Worm (Caenorhabditis elegans) whole organism, L4/young adult: Measurements from ENCODE around the gene srj-54.

Experiments
- W03F9.2 ChIP-seq: fragments of 150-350 bp; optimal IDR thresholded peaks from 2 replicates; lab custom pipeline; 2014; ENCODE audit warnings: missing biosample characterization, missing genetic modification characterization
- dao-5 ChIP-seq: sonication (generic microtip); optimal IDR thresholded peaks from 2 replicates; lab custom pipeline; 2016; ENCODE audit warnings: missing genotype, missing genetic modification characterization, moderate library complexity, missing compliant biosample characterization
- him-1 ChIP-seq: sonication (generic microtip); optimal IDR thresholded peaks from 2 replicates; lab custom pipeline; 2016; ENCODE audit warnings: missing genotype, missing genetic modification reagents, missing genetic modification characterization, missing compliant biosample characterization

srj-54 gene

DNA sequence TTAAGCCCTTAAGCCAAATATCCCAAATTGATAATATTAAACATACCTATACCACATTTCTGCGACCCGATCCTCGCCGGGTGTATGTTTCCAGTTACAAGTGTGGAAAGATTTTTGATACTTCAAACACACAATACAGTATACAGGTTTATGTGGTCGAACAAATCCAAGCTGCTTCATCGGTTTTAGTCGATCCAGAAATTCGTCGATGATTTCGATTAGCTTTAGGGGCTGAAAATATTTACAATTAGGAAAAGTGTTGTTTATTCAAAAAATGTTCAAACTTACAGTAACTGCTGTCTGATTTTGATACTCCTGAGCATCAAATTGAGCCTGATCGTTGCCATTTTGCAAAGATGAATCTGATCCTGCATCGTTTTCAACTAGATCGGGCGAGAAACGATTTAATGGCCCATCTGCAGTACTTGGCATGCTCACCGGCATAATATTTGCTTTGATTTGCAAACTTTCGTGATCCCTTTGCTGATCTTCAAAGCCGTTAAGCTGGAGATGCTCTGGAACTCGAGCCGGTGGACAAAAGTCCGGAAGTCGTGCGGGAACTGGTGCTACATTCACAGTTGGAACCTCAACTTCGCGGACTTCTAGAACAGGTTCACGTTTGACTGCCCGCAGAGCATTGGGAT lies 16.7 kb upstream of the srj-54 start:
- no peak for TF ChIP-seq dao-5
- TF ChIP-seq him-1 (tag; lab: Kevin White, UChicago): no peak
- no peak for TF ChIP-seq W03F9.2 (tag; lab: Kevin White, UChicago)

DNA sequence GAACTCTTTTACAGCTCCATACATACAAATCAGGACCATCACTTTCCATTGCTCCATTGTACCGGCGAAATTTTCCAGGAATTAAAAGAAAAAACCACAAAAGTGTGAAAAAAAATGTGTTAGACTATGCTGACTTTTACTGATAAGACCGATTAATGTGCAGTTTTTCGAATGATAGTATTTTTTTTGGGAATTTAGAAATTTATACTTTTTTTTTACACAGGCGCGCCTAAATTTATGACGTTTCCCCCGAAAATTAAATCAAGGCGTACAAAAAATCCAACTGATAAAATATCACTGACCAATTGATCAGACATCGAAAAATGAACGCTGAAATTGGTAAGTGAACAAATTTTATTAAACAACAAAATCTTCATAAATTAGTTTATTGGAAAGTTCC lies 15.8 kb upstream of the srj-54 start, which contains the start of gene folt-2:
folt-2 (minus strand) TSS at position 179 of the 400 bp plus-strand sequence.
- TF ChIP-seq dao-5 (no peak), W03F9.2 (tag; lab: Kevin White, UChicago) (no peak), him-1 (tag; lab: Kevin White, UChicago) (no peak)

DNA sequence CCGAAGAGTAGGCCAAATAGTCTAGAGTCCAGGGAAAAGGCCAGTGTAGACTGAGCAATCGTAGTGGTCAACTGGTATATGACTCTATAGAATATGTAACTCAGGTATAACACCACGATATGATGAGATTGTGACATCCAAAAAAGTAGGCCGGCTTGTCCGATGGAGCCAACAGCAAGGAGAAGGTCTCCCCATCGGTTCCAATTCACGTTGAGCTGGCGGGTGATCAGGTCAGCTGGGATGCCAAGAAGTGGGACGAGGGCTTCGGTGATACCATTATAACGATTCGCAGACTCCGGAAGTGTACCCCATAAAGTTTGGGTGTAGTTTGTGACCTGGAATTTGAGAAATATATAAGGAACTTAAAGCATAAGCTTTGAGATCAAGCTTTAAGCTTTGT lies 13.3 kb upstream of the srj-54 start:
- TF ChIP-seq dao-5: no peak
- TF ChIP-seq him-1 (tag; lab: Kevin White, UChicago): no peak
- no peak for TF ChIP-seq W03F9.2 (tag; lab: Kevin White, UChicago)

DNA sequence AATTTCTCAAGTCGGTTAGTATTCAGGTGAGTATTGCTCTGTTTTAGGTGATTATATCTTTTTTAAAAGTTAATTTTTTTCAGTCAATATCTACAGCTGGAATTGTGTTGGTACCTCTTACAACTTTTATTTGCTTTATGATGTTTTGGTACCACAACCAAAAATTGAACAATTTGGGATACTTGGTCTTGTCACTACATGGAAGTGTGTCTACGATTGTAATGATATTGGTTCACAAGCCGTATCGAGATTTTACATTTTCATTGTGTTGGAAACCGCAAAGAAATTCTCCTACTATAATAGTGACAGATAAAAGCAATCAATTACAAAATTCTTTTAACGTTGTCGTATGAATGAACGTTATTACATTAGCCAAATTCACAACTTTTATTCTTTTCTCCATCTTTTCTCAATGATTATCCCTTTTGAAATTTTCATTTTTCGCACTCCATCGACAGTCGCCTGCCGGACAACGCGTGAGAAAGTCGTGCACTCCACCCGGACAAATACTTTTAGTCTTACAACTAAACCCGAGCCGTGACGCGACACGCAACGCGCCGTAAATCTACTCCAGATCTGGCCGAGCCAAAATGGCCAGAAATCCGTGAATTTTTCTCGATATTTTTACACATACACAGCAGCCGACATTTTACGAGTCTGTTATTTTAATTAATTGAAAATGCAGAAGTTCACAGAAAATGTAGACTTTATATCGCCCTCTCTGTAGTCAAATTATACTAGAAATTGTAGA lies 12.3 kb upstream of the srj-54 start:
- TF ChIP-seq W03F9.2 (tag; lab: Kevin White, UChicago): no peak
- no peak for TF ChIP-seq dao-5
- TF ChIP-seq him-1 (tag; lab: Kevin White, UChicago): no peak

DNA sequence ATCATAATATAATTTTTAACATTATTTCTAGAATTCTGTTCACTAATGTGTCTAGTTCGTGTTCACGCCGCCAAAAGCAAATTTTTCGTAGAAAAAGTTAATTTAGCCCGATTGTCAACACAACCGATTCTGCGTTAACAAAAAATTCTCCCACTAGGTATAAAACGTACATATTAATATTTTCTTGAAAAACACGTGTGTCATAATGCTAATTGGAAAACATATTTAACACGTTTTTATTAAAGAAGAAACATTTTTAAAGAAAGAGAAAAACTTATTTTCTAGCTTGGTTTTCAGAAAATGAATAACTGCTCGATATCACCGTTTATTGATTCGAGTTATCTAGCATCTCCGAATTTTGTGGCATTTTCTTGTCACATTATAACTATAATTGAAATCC lies 10.5 kb upstream of the srj-54 start, which contains the start of gene srh-243:
srh-243 (plus strand) TSS at position 301 of the 400 bp plus-strand sequence.
- TF ChIP-seq W03F9.2 (tag; lab: Kevin White, UChicago) (no peak), dao-5 (no peak), him-1 (tag; lab: Kevin White, UChicago) (no peak)

DNA sequence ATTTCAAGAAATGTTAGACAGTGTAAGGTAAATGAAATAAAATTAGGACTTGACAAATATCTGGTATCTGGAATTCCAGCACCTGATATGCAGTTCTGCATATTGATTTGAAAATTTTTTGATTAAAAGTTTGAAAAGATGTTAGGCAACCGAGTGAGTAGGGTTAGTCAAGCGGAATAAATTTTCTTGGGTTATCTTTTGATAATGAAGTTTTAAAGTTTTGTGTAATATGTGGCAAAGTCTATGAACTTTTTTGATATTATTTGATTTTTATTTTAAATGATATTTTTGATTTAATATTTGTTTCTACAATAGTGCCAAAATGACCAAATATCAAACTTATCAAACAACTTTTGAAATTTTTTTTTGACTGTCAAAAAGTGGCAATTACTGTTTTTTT lies 9.9 kb upstream of the srj-54 start, which contains the start of gene srh-241:
srh-241 (minus strand) TSS at position 101 of the 400 bp plus-strand sequence.
- no peak for TF ChIP-seq him-1 (tag; lab: Kevin White, UChicago)
- no peak for TF ChIP-seq W03F9.2 (tag; lab: Kevin White, UChicago)
- no peak for TF ChIP-seq dao-5

DNA sequence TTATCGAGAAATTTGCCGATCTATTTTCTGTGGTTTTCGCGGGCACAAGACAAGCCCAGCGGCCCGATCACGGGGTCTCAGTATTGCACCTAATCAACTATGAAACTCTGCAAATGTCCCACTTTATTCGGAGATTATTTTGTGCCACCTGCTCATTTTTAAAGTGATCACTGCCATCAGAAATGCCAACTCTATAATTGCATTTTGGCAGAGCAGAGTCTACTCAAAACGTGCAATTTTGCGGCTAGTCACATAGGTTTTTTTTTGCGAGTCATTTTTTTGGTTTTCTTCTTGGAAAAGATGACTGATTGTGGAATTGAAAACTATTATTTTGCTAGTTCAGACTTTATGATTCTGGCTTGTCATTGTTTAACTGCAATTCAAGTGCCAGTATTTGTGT lies 5.3 kb upstream of the srj-54 start, which contains the start of gene srh-240:
srh-240 (plus strand) TSS at position 301 of the 400 bp plus-strand sequence.
- TF ChIP-seq dao-5: no peak
- TF ChIP-seq him-1 (tag; lab: Kevin White, UChicago): no peak
- no peak for TF ChIP-seq W03F9.2 (tag; lab: Kevin White, UChicago)

DNA sequence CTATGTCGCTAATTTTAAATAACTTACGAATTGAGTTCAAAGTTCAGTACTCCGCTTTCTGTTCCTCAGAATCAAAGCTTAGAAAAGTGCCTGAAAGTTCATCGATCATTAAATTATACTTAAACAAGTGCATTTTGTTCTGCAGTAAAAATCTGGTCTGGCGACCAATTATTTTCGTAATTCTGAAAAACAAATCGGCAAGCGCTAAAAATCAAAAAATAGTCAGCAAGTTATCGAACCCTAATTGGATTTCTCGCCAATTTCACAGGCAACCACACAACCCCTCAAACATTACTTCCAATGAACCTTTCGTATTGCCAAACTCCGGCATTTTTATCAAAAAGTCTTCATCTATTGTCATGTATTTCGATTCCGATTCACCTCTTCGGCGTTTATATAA lies 3.4 kb upstream of the srj-54 start, which contains the start of gene srh-272:
srh-272 (plus strand) TSS at position 301 of the 400 bp plus-strand sequence.
- TF ChIP-seq him-1 (tag; lab: Kevin White, UChicago) (no peak), W03F9.2 (tag; lab: Kevin White, UChicago) (no peak), dao-5 (no peak)

DNA sequence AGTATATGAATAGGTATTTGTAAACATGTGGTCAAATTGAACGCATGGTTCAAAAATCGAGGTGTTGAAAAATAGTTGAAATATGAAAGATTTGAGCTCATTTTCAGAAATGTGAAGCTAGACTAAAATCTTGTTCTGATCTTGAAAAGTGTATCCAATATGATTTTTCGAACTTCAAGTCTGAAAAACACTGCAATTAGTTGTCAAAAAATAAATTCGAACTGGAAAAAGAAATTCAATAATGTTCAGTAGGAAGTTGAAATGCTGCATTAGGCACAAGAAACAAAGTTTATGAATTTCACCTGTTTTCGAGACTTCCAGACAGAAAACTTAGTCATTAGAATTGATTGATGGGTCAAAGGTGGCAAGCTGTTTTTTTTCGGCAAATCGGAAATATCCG lies 1.9 kb upstream of the srj-54 start, which contains the start of gene srh-270:
srh-270 (minus strand) TSS at position 101 of the 400 bp plus-strand sequence.
- TF ChIP-seq him-1 (tag; lab: Kevin White, UChicago) (no peak), dao-5 (no peak), W03F9.2 (tag; lab: Kevin White, UChicago) (no peak)

DNA sequence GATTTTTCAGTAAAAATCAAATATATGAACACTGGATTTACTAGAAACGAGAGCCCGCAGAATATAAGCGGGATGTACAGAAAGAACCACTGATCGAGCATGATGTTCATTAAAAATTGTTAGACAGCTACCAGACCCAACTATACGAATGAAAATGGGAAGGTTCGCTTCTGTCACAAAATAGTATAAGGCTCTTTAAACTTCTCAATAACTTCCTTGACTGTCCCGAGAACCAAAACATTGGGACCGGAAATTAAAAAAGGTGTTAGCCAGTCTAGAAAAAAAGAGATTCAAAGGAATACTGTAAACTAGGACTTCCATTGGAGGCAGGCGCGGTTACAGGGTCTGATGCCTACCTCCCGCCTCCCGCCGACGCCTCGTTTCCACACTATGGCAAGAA lies 1.8 kb downstream of the srj-54 start, which contains the start of gene srj-55:
srj-55 (minus strand) TSS at position 101 of the 400 bp plus-strand sequence.
- no peak for TF ChIP-seq W03F9.2 (tag; lab: Kevin White, UChicago)
- TF ChIP-seq him-1 (tag; lab: Kevin White, UChicago): no peak
- TF ChIP-seq dao-5: no peak

DNA sequence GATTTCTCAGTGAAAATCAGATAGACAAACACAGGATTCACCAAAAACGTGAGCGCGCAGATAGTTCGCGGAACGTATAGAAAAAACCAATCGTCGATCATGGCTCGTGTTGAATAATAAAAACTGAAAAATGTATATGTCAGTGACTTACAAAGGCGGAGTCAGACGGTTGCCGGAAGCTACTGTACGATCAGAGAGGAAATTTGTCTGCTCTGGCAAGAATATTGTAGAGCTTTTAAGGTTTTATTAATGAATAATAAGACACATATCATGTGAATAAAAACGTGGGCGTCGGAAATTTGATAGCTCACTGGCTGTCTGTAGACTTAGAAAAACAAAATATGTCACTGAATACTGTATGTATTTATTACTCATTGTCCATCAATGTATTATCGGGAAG lies 4.2 kb downstream of the srj-54 start, which contains the start of gene srj-57:
srj-57 (minus strand) TSS at position 101 of the 400 bp plus-strand sequence.
- TF ChIP-seq W03F9.2 (tag; lab: Kevin White, UChicago) (no peak), dao-5 (no peak), him-1 (tag; lab: Kevin White, UChicago) (no peak)

DNA sequence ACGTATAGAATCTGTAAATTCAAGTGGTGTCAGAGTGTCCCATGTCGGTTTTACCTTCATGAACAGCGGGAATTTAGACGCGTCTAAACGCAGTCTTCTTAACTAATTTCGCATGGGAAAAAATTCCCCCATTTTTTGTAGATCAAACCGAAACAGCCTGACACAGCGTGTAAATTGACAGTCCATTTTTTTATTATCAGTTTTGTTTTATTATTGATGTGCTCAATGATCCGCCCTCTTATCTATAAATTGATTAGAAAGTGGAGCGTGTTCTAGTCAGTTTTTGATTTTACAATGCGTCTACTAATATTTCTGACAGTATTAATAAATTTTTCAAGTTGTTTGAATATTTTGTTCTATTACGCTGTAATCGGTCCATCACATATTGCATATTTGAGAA lies 10.6 kb downstream of the srj-54 start, which contains the start of gene ugt-53:
ugt-53 (plus strand) TSS at position 273 of the 400 bp plus-strand sequence.
- TF ChIP-seq W03F9.2 (tag; lab: Kevin White, UChicago): no peak
- no peak for TF ChIP-seq him-1 (tag; lab: Kevin White, UChicago)
- TF ChIP-seq dao-5: no peak

DNA sequence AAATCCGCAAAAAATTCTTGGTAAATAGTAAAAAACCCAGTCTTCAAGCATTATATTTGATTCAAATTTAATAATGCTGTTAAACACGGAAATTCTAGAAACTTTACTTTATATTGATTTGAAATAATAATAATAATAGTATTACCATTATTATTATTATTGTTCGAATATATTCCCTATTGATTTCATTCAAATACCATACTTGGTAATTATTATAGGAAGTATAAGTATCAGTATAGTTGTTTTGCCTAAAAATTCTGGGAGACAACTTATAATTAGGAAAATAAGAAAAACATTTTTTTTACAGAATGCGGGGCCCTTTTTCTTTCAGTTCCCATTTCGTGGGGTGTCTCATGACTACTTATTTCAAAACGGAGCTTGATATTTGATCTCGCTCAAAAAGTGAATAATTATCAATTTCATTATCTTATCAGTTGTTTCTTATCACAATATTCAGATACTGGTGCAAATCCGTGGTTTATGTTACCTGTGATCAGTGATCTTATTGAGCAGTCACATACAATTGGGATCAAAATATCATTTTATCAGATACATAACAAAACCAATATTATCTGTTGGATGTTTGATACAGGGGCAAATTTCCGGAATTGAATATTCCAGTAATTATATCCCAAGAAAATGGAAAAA lies 11.2 kb downstream of the srj-54 start, which contains the start of gene srj-49:
srj-49 (minus strand) TSS at position 51 of the 648 bp plus-strand sequence.
- TF ChIP-seq him-1 (tag; lab: Kevin White, UChicago) (no peak), W03F9.2 (tag; lab: Kevin White, UChicago) (no peak), dao-5 (no peak)
